Fruit fly (Drosophila melanogaster) whole organism, embryonic: ENCODE results near the gene Ripalpha.

Experiments
- Bdp1 ChIP-seq: fragments of 200-800 bp; sonication (Bioruptor generic); optimal IDR thresholded peaks from 3 replicates; lab custom pipeline; 2016; ENCODE audit warnings: missing biosample characterization, missing genetic modification characterization
- Bteb2 ChIP-seq: fragments of 200-800 bp; sonication (Bioruptor generic); optimal IDR thresholded peaks from 2 replicates; lab custom pipeline; 2016; ENCODE audit warnings: missing biosample characterization, missing genetic modification characterization
- CG10462 ChIP-seq: fragments of 200-800 bp; sonication (Bioruptor generic); optimal IDR thresholded peaks from 2 replicates; lab custom pipeline; 2016; ENCODE audit warnings: missing biosample characterization, missing genetic modification characterization
- CG10543 ChIP-seq: fragments of 200-800 bp; sonication (Bioruptor generic); optimal IDR thresholded peaks from 3 replicates; lab custom pipeline; 2017; ENCODE audit warnings: missing biosample characterization, mild to moderate bottlenecking, missing genetic modification characterization, moderate library complexity
- CG11247 ChIP-seq: fragments of 200-800 bp; sonication (Bioruptor generic); IDR thresholded peaks from 2 replicates; pipeline ENCODE4 v1.3.6; 2022; ENCODE audit warnings: missing biosample characterization, missing genetic modification characterization
- CG11456 ChIP-seq: fragments of 200-800 bp; sonication (Bioruptor generic); IDR thresholded peaks from 3 replicates; pipeline ENCODE4 v1.3.6; 2022; ENCODE audit warnings: missing biosample characterization, missing genetic modification characterization
- CG11695 ChIP-seq: fragments of 200-800 bp; sonication (Bioruptor generic); IDR thresholded peaks from 3 replicates; pipeline ENCODE4 v1.3.6; 2022; ENCODE audit warnings: missing biosample characterization, missing genetic modification characterization
- CG12236 ChIP-seq: fragments of 200-800 bp; sonication (Bioruptor generic); optimal IDR thresholded peaks from 2 replicates; lab custom pipeline; 2016; ENCODE audit warnings: missing biosample characterization, missing genetic modification characterization
- CG13287 ChIP-seq: fragments of 200-800 bp; sonication (Bioruptor generic); IDR thresholded peaks from 2 replicates; pipeline ENCODE4 v1.3.6; 2022; ENCODE audit warnings: missing biosample characterization, missing genetic modification characterization; ENCODE audit not compliant: partially characterized antibody
- CG14014 ChIP-seq: fragments of 200-800 bp; sonication (Bioruptor generic); IDR thresholded peaks from 2 replicates; pipeline ENCODE4 v1.3.6; 2022; ENCODE audit warnings: missing biosample characterization, missing genetic modification characterization
- CG15269 ChIP-seq: fragments of 200-800 bp; sonication (Bioruptor generic); optimal IDR thresholded peaks from 2 replicates; lab custom pipeline; 2018; ENCODE audit warnings: missing biosample characterization, mild to moderate bottlenecking, missing genetic modification characterization, moderate library complexity
- CG15479 ChIP-seq: fragments of 200-800 bp; sonication (Bioruptor generic); optimal IDR thresholded peaks from 3 replicates; lab custom pipeline; 2019; ENCODE audit warnings: missing biosample characterization, mild to moderate bottlenecking, missing genetic modification characterization, moderate library complexity
- CG16779 ChIP-seq: fragments of 200-800 bp; sonication (Bioruptor generic); IDR thresholded peaks from 2 replicates; pipeline ENCODE4 v1.3.6; 2022; ENCODE audit warnings: missing biosample characterization, missing genetic modification characterization
- CG17359 ChIP-seq: fragments of 200-800 bp; sonication (Bioruptor generic); optimal IDR thresholded peaks from 3 replicates; lab custom pipeline; 2018; ENCODE audit warnings: missing biosample characterization, mild to moderate bottlenecking, missing genetic modification characterization, moderate library complexity
- CG17829 ChIP-seq: fragments of 200-800 bp; optimal IDR thresholded peaks from 2 replicates; lab custom pipeline; 2019; ENCODE audit warnings: missing biosample characterization, mild to moderate bottlenecking, missing genetic modification characterization, moderate library complexity
- CG17912 ChIP-seq: fragments of 200-800 bp; sonication (Bioruptor generic); optimal IDR thresholded peaks from 2 replicates; lab custom pipeline; 2018; ENCODE audit warnings: missing biosample characterization, mild to moderate bottlenecking, missing genetic modification characterization
- CG2202 ChIP-seq: fragments of 200-800 bp; sonication (Bioruptor generic); optimal IDR thresholded peaks from 2 replicates; lab custom pipeline; 2018; ENCODE audit warnings: missing biosample characterization, mild to moderate bottlenecking, missing genetic modification characterization
- CG31388 ChIP-seq: fragments of 200-800 bp; sonication (Bioruptor generic); optimal IDR thresholded peaks from 2 replicates; lab custom pipeline; 2016; ENCODE audit warnings: missing biosample characterization, missing genetic modification characterization
- CG33213 ChIP-seq: fragments of 200-800 bp; sonication (Bioruptor generic); optimal IDR thresholded peaks from 3 replicates; lab custom pipeline; 2016; ENCODE audit warnings: missing biosample characterization, missing genetic modification characterization
- CG4617 ChIP-seq: fragments of 200-800 bp; sonication (Bioruptor generic); optimal IDR thresholded peaks from 3 replicates; lab custom pipeline; 2016; ENCODE audit warnings: missing biosample characterization, missing genetic modification characterization, borderline replicate concordance
- CG4820 ChIP-seq: fragments of 200-800 bp; sonication (Bioruptor generic); optimal IDR thresholded peaks from 3 replicates; lab custom pipeline; 2016; ENCODE audit warnings: missing biosample characterization, missing genetic modification characterization
- CG6654 ChIP-seq: fragments of 200-800 bp; sonication (Bioruptor generic); optimal IDR thresholded peaks from 2 replicates; lab custom pipeline; 2017; ENCODE audit warnings: missing biosample characterization, mild to moderate bottlenecking, missing genetic modification characterization
- CG7357 ChIP-seq: fragments of 200-800 bp; sonication (Bioruptor generic); IDR thresholded peaks from 3 replicates; pipeline ENCODE4 v1.3.6; 2022; ENCODE audit warnings: missing biosample characterization, missing genetic modification characterization
- CG7987 ChIP-seq: fragments of 200-800 bp; sonication (Bioruptor generic); optimal IDR thresholded peaks from 2 replicates; lab custom pipeline; 2018; ENCODE audit warnings: missing biosample characterization, mild to moderate bottlenecking, missing genetic modification characterization, moderate library complexity
- Deaf1 ChIP-seq: fragments of 200-800 bp; optimal IDR thresholded peaks from 3 replicates; lab custom pipeline; 2019; ENCODE audit warnings: missing biosample characterization, mild to moderate bottlenecking, missing genetic modification characterization, moderate library complexity
- Doc3 ChIP-seq: fragments of 200-800 bp; sonication (Bioruptor generic); IDR thresholded peaks from 3 replicates; pipeline ENCODE4 v1.3.6; 2022; ENCODE audit warnings: missing biosample characterization, missing genetic modification characterization; ENCODE audit not compliant: partially characterized antibody
- Ets65A ChIP-seq: fragments of 200-800 bp; sonication (Bioruptor generic); peaks from one replicate; lab custom pipeline; 2016; ENCODE audit warnings: missing biosample characterization, missing genetic modification characterization
- Hmx ChIP-seq: fragments of 200-800 bp; sonication (Bioruptor generic); optimal IDR thresholded peaks from 2 replicates; lab custom pipeline; 2016; ENCODE audit warnings: missing biosample characterization, missing genetic modification characterization
- Nf-YB ChIP-seq: fragments of 200-800 bp; sonication (Bioruptor generic); optimal IDR thresholded peaks from 3 replicates; lab custom pipeline; 2019; ENCODE audit warnings: missing biosample characterization, mild to moderate bottlenecking, missing genetic modification characterization, moderate library complexity
- Side ChIP-seq: fragments of 200-800 bp; sonication (Bioruptor generic); optimal IDR thresholded peaks from 2 replicates; lab custom pipeline; 2016; ENCODE audit warnings: missing biosample characterization, missing genetic modification characterization
- Sry-δ ChIP-seq: fragments of 200-800 bp; sonication (Bioruptor generic); optimal IDR thresholded peaks from 2 replicates; lab custom pipeline; 2016; ENCODE audit warnings: missing biosample characterization, missing genetic modification characterization
- Ssrp ChIP-seq: fragments of 200-800 bp; sonication (Bioruptor generic); optimal IDR thresholded peaks from 2 replicates; lab custom pipeline; 2018; ENCODE audit warnings: missing biosample characterization, mild to moderate bottlenecking, missing genetic modification characterization, moderate library complexity
- TFAM ChIP-seq: fragments of 200-800 bp; sonication (Bioruptor generic); optimal IDR thresholded peaks from 2 replicates; lab custom pipeline; 2017; ENCODE audit warnings: missing biosample characterization, missing genetic modification characterization, inconsistent platforms
- ap ChIP-seq: fragments of 200-800 bp; sonication (Bioruptor generic); IDR thresholded peaks from 2 replicates; pipeline ENCODE4 v1.3.6; 2022; ENCODE audit warnings: missing biosample characterization, missing genetic modification characterization
- ara ChIP-seq: fragments of 200-800 bp; sonication (Bioruptor generic); IDR thresholded peaks from 2 replicates; pipeline ENCODE4 v1.3.6; 2022; ENCODE audit warnings: missing biosample characterization, missing genetic modification characterization
- bcd ChIP-seq: fragments of 200-800 bp; sonication (Bioruptor generic); optimal IDR thresholded peaks from 2 replicates; lab custom pipeline; 2017; ENCODE audit warnings: missing biosample characterization, mild to moderate bottlenecking, missing genetic modification characterization
- cas ChIP-seq: fragments of 200-800 bp; sonication (Bioruptor generic); IDR thresholded peaks from 2 replicates; pipeline ENCODE4 v1.3.6; 2022; ENCODE audit warnings: missing biosample characterization, missing genetic modification characterization
- cato ChIP-seq: fragments of 200-800 bp; sonication (Bioruptor generic); optimal IDR thresholded peaks from 2 replicates; lab custom pipeline; 2016; ENCODE audit warnings: missing biosample characterization, missing genetic modification characterization, borderline replicate concordance
- dimm ChIP-seq: fragments of 200-800 bp; sonication (Bioruptor generic); IDR thresholded peaks from 2 replicates; pipeline ENCODE4 v1.3.6; 2022; ENCODE audit warnings: missing biosample characterization, missing genetic modification characterization
- fd102C ChIP-seq: fragments of 200-800 bp; sonication (Bioruptor generic); optimal IDR thresholded peaks from 2 replicates; lab custom pipeline; 2018; ENCODE audit warnings: missing biosample characterization, mild to moderate bottlenecking, missing genetic modification characterization, moderate library complexity
- fd64A ChIP-seq: fragments of 200-800 bp; sonication (Bioruptor generic); optimal IDR thresholded peaks from 3 replicates; lab custom pipeline; 2018; ENCODE audit warnings: missing biosample characterization, mild to moderate bottlenecking, missing genetic modification characterization
- fd96Cb ChIP-seq: fragments of 200-800 bp; sonication (Bioruptor generic); optimal IDR thresholded peaks from 2 replicates; lab custom pipeline; 2018; ENCODE audit warnings: missing biosample characterization, mild to moderate bottlenecking, missing genetic modification characterization, moderate library complexity
- gt ChIP-seq: fragments of 200-800 bp; sonication (Bioruptor generic); IDR thresholded peaks from 2 replicates; pipeline ENCODE4 v1.3.6; 2022; ENCODE audit warnings: missing biosample characterization, missing genetic modification characterization
- h ChIP-seq: fragments of >200 bp; optimal IDR thresholded peaks from 2 replicates; lab custom pipeline; 2017
- lilli ChIP-seq: fragments of 200-800 bp; sonication (Bioruptor generic); optimal IDR thresholded peaks from 3 replicates; lab custom pipeline; 2016; ENCODE audit warnings: missing biosample characterization, missing genetic modification characterization
- oc ChIP-seq: fragments of 200-800 bp; sonication (Bioruptor generic); optimal IDR thresholded peaks from 2 replicates; lab custom pipeline; 2018; ENCODE audit warnings: missing biosample characterization, mild to moderate bottlenecking, missing genetic modification characterization, moderate library complexity
- pan ChIP-seq, 4 experiments: fragments of >200 bp in 3 of 4; fragments of 200-800 bp in 1 of 4; sonication (Bioruptor generic) in 1 of 4; optimal IDR thresholded peaks in 3 of 4; IDR thresholded peaks in 1 of 4; 2 replicates each; pipeline versions ENCODE4 v1.3.6 to Lab custom; 2017 to 2022; ENCODE audit warnings: missing biosample characterization in 2 of 4, missing genetic modification characterization in 2 of 4, mixed read lengths in 1 of 4
- seq ChIP-seq: fragments of 200-800 bp; sonication (Bioruptor generic); IDR thresholded peaks from 2 replicates; pipeline ENCODE4 v1.3.6; 2022; ENCODE audit warnings: missing biosample characterization, missing genetic modification characterization
- unc-4 ChIP-seq: fragments of 200-800 bp; sonication (Bioruptor generic); IDR thresholded peaks from 2 replicates; pipeline ENCODE4 v1.3.6; 2022; ENCODE audit warnings: missing biosample characterization, missing genetic modification characterization; ENCODE audit not compliant: partially characterized antibody
- wdn ChIP-seq: fragments of 200-800 bp; sonication (Bioruptor generic); IDR thresholded peaks from 2 replicates; pipeline ENCODE4 v1.3.6; 2022; ENCODE audit warnings: missing biosample characterization, missing genetic modification characterization
- wek ChIP-seq: fragments of 200-800 bp; sonication (Bioruptor generic); optimal IDR thresholded peaks from 3 replicates; lab custom pipeline; 2018; ENCODE audit warnings: missing biosample characterization, mild to moderate bottlenecking, missing genetic modification characterization, moderate library complexity

Ripalpha gene

dm6 chr2L:10231092-10231494 lies 30.3 kb upstream of the Ripalpha start (continued):
- TF ChIP-seq h (no peak), TFAM (no peak), CG7987 (GFP tag; lab: Kevin White, UChicago) (no peak), bcd (GFP tag; lab: Kevin White, UChicago) (no peak), CG11247 (GFP tag; lab: Robert Waterston, UW) (no peak), oc (tag; lab: Kevin White, UChicago) (no peak), wek (GFP tag; lab: Kevin White, UChicago) (no peak), Bdp1 (no peak), Hmx (GFP tag; lab: Kevin White, UChicago) (no peak), CG10462 (GFP tag; lab: Kevin White, UChicago) (no peak), Sry-δ (no peak), CG2202 (tag; lab: Kevin White, UChicago) (no peak), unc-4 (GFP tag; lab: Robert Waterston, UW) (no peak), CG7357 (GFP tag; lab: Robert Waterston, UW) (no peak), CG4820 (GFP tag; lab: Kevin White, UChicago) (no peak), fd96Cb (no peak), wdn (GFP tag; lab: Robert Waterston, UW) (no peak), ara (no peak), cas (GFP tag; lab: Robert Waterston, UW) (no peak), CG31388 (GFP tag; lab: Kevin White, UChicago) (no peak), Ets65A (GFP tag; lab: Kevin White, UChicago) (no peak), seq (GFP tag; lab: Robert Waterston, UW) (no peak), CG6654 (GFP tag; lab: Kevin White, UChicago) (no peak), ap (no peak), CG11456 (no peak), Side (no peak), CG10543 (GFP tag; lab: Kevin White, UChicago) (no peak), CG4617 (GFP tag; lab: Kevin White, UChicago) (peak; percentile 47), gt (GFP tag; lab: Robert Waterston, UW) (no peak), lilli (GFP tag; lab: Kevin White, UChicago) (peak; percentile 34), Deaf1 (tag; lab: Kevin White, UChicago) (no peak), Doc3 (GFP tag; lab: Robert Waterston, UW) (no peak), CG12236 (no peak), fd64A (GFP tag; lab: Kevin White, UChicago) (no peak), Bteb2 (no peak), Ssrp (tag; lab: Kevin White, UChicago) (no peak), pan (optimal IDR thresholded peaks at IDR 0.05; lab: Kevin White, UChicago) (no peak), pan (GFP tag; optimal IDR thresholded peaks at IDR 0.05 in 1 of 2, IDR thresholded peaks at IDR 0.05 in 1 of 2) (no peak), CG14014 (GFP tag; lab: Robert Waterston, UW) (no peak; the same call in 1 of the 2 replicates), CG33213 (GFP tag; lab: Kevin White, UChicago) (no peak), CG13287 (GFP tag; lab: Robert Waterston, UW) (no peak), CG16779 (GFP tag; lab: Robert Waterston, UW) (no peak), Nf-YB (GFP tag; lab: Kevin White, UChicago) (no peak), dimm (no peak), CG17912 (no peak), fd102C (GFP tag; lab: Kevin White, UChicago) (no peak), CG11695 (GFP tag; lab: Robert Waterston, UW) (0 out of 3 replicates have a peak, but pooled peaks have one; percentile 39), CG17829 (tag; lab: Kevin White, UChicago) (no peak), CG15269 (tag; lab: Kevin White, UChicago) (peak; percentile 9), CG15479 (GFP tag; lab: Kevin White, UChicago) (no peak), cato (GFP tag; lab: Kevin White, UChicago) (no peak), CG17359 (tag; lab: Kevin White, UChicago) (peak; percentile 34)
